Worm (Caenorhabditis elegans) whole organism, L4/young adult: ENCODE results near the gene Y42A5A.5.

ENCODE experiments used
- W03F9.2 ChIP-seq: fragments of 150-350 bp; optimal IDR thresholded peaks from 2 replicates; lab custom pipeline; 2014; ENCODE audit warnings: missing biosample characterization, missing genetic modification characterization
- dao-5 ChIP-seq: sonication (generic microtip); optimal IDR thresholded peaks from 2 replicates; lab custom pipeline; 2016; ENCODE audit warnings: missing genotype, missing genetic modification characterization, moderate library complexity, missing compliant biosample characterization
- him-1 ChIP-seq: sonication (generic microtip); optimal IDR thresholded peaks from 2 replicates; lab custom pipeline; 2016; ENCODE audit warnings: missing genotype, missing genetic modification reagents, missing genetic modification characterization, missing compliant biosample characterization

DNA sequence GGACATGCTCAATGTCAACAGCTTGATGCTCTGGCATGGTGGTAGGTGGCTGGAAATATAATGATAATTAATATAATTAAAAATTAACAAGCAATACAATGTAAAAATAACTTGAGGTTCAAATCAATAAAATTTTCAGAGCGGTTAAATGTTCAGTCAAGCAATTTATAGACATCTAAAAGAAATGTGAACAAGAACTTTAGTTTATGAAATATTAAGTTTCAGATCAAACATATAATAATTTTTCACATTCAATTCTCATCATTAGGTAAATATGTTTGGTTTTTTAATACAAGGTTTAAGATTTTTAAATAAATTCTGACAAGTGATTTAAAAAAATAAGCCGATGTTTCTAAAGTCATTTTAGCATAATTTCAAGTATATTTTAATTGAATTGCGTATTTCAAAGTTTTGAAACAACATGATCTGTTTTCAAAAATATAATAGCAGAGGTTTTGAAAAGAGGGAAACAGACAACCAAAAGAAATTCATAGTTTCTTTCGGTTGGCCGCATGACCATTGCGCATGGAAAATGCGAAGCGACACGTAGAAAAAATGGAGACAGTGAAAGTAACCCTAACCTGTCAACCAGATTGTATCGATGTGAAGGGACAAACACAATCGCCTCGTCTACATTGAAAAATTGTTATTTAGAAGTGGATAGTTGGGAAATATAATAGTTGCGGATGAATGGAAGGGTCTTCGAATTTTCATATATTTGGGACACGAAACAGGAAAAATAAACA is 49.1 kb downstream of the Y42A5A.5 start, which contains the start of gene T04C12.11:
- TF ChIP-seq him-1, result no peak
- TF ChIP-seq W03F9.2 (tag; lab: Kevin White, UChicago), result no peak
- no peak for TF ChIP-seq dao-5
